Worm (Caenorhabditis elegans) whole organism, L4 larva: Measurements from ENCODE around the gene srxa-16.

Source experiments
- R02D3.7 ChIP-seq: fragments of 150-350 bp; sonication (generic microtip); optimal IDR thresholded peaks from 3 replicates; lab custom pipeline; 2014; ENCODE audit warnings: missing biosample characterization, missing genetic modification characterization
- Y48G9A.11 ChIP-seq: fragments of 200-800 bp; sonication (Bioruptor generic); IDR thresholded peaks from 2 replicates; pipeline ENCODE4 v1.3.6; 2022; ENCODE audit warnings: missing genetic modification reagents, missing genetic modification characterization, missing compliant biosample characterization
- Y5F2A.4 ChIP-seq: fragments of 200-800 bp; sonication (Bioruptor generic); optimal IDR thresholded peaks from 2 replicates; lab custom pipeline; 2018; ENCODE audit warnings: mild to moderate bottlenecking, missing genetic modification characterization, missing compliant biosample characterization
- ZK546.5 ChIP-seq, 2 experiments: sonication (generic microtip); optimal IDR thresholded peaks; 2 replicates each; lab custom pipeline; 2017; ENCODE audit warnings: missing biosample characterization in 2 of 2, missing genetic modification characterization in 2 of 2
- aha-1 ChIP-seq: fragments of 150-350 bp; peaks from one replicate; lab custom pipeline; 2014; ENCODE audit warnings: missing biosample characterization, missing genetic modification characterization
- ama-1 ChIP-seq: fragments of 150-350 bp; optimal IDR thresholded peaks from 2 replicates; lab custom pipeline; 2014; ENCODE audit warnings: inconsistent platforms, mixed read lengths
- ceh-20 ChIP-seq: fragments of 200-800 bp; sonication (Bioruptor generic); IDR thresholded peaks from 2 replicates; pipeline ENCODE4 v1.3.6; 2022; ENCODE audit warnings: missing genetic modification reagents, missing genetic modification characterization, missing compliant biosample characterization
- ceh-32 ChIP-seq: sonication (generic microtip); optimal IDR thresholded peaks from 2 replicates; lab custom pipeline; 2016; ENCODE audit warnings: mild to moderate bottlenecking, missing genetic modification characterization, missing compliant biosample characterization; ENCODE audit not compliant: poor library complexity
- ceh-44 ChIP-seq: fragments of 200-800 bp; sonication (Bioruptor generic); IDR thresholded peaks from 2 replicates; pipeline ENCODE4 v1.3.6; 2022; ENCODE audit warnings: missing genetic modification reagents, missing genetic modification characterization, missing compliant biosample characterization
- ceh-62 ChIP-seq: sonication (generic microtip); optimal IDR thresholded peaks from 2 replicates; lab custom pipeline; 2017; ENCODE audit warnings: missing biosample characterization, missing genetic modification characterization
- ceh-82 ChIP-seq: sonication (generic microtip); optimal IDR thresholded peaks from 2 replicates; lab custom pipeline; 2017; ENCODE audit warnings: missing biosample characterization, missing genetic modification characterization
- cey-2 ChIP-seq: sonication (generic microtip); optimal IDR thresholded peaks from 3 replicates; lab custom pipeline; 2017; ENCODE audit warnings: missing genetic modification characterization, mild to moderate bottlenecking, missing compliant biosample characterization, antibody characterized with exemption, borderline replicate concordance; ENCODE audit not compliant: insufficient read depth
- daf-12 ChIP-seq: fragments of 150-350 bp; optimal IDR thresholded peaks from 2 replicates; lab custom pipeline; 2014; ENCODE audit warnings: missing biosample characterization, missing genetic modification reagents, missing genetic modification characterization
- daf-16 ChIP-seq, 3 experiments: sonication (generic microtip); optimal IDR thresholded peaks; 2 replicates each; lab custom pipeline; 2016 to 2017; ENCODE audit warnings: missing genetic modification characterization in 3 of 3, missing genetic modification reagents in 3 of 3, mild to moderate bottlenecking in 2 of 3, missing compliant biosample characterization in 2 of 3, missing biosample characterization in 1 of 3, moderate library complexity in 1 of 3
- daf-19 ChIP-seq: fragments of 200-800 bp; sonication (Bioruptor generic); conservative IDR thresholded peaks from 2 replicates; pipeline ENCODE4 v1.3.6; 2022; ENCODE audit warnings: missing genetic modification characterization, missing compliant biosample characterization
- dmd-8 ChIP-seq: fragments of 200-800 bp; sonication (Bioruptor generic); IDR thresholded peaks from 2 replicates; pipeline ENCODE4 v1.3.6; 2022; ENCODE audit warnings: missing genetic modification characterization, missing compliant biosample characterization
- dpl-1 ChIP-seq: fragments of 150-350 bp; optimal IDR thresholded peaks from 2 replicates; lab custom pipeline; 2014; ENCODE audit warnings: missing biosample characterization, missing genetic modification reagents, missing genetic modification characterization
- dve-1 ChIP-seq: sonication (generic microtip); optimal IDR thresholded peaks from 2 replicates; lab custom pipeline; 2017; ENCODE audit warnings: antibody characterized with exemption, mild to moderate bottlenecking, missing genetic modification characterization, missing compliant biosample characterization; ENCODE audit not compliant: insufficient read depth
- gei-8 ChIP-seq: fragments of 200-800 bp; sonication (Bioruptor generic); optimal IDR thresholded peaks from 2 replicates; lab custom pipeline; 2018; ENCODE audit warnings: mild to moderate bottlenecking, missing genetic modification characterization, missing compliant biosample characterization
- hif-1 ChIP-seq, 2 experiments: sonication (generic microtip); optimal IDR thresholded peaks; 2 replicates each; lab custom pipeline; 2016 to 2017; ENCODE audit warnings: missing compliant biosample characterization in 2 of 2, missing genetic modification characterization in 2 of 2, missing genetic modification reagents in 2 of 2, missing genotype in 2 of 2, mild to moderate bottlenecking in 1 of 2
- hlh-11 ChIP-seq: fragments of 200-800 bp; sonication (Bioruptor generic); optimal IDR thresholded peaks from 2 replicates; lab custom pipeline; 2018; ENCODE audit warnings: mild to moderate bottlenecking, missing genetic modification characterization, missing compliant biosample characterization
- hlh-30 ChIP-seq: sonication (generic microtip); optimal IDR thresholded peaks from 2 replicates; lab custom pipeline; 2017; ENCODE audit warnings: antibody characterized with exemption, mild to moderate bottlenecking, missing genetic modification characterization, missing compliant biosample characterization; ENCODE audit not compliant: insufficient read depth
- hmg-1.1 ChIP-seq: fragments of 200-800 bp; sonication (Bioruptor generic); IDR thresholded peaks from 2 replicates; pipeline ENCODE4 v1.3.6; 2022; ENCODE audit warnings: missing genetic modification reagents, missing genetic modification characterization, missing compliant biosample characterization
- lim-7 ChIP-seq: fragments of 200-800 bp; sonication (Bioruptor generic); IDR thresholded peaks from 2 replicates; pipeline ENCODE4 v1.3.6; 2022; ENCODE audit warnings: missing genetic modification characterization, missing compliant biosample characterization
- lin-15B ChIP-seq: fragments of 150-350 bp; sonication (generic microtip); optimal IDR thresholded peaks from 3 replicates; lab custom pipeline; 2014; ENCODE audit warnings: missing biosample characterization, missing genetic modification characterization
- lin-38 ChIP-seq: fragments of 200-800 bp; sonication (Bioruptor generic); IDR thresholded peaks from 2 replicates; pipeline ENCODE4 v1.3.6; 2022; ENCODE audit warnings: missing genetic modification reagents, missing genetic modification characterization, missing compliant biosample characterization
- lsy-2 ChIP-seq, 2 experiments: fragments of 150-350 bp in 1 of 2; sonication (generic microtip) in 1 of 2; optimal IDR thresholded peaks; 2 replicates each; lab custom pipeline; 2014 to 2017; ENCODE audit warnings: missing biosample characterization in 2 of 2, missing genetic modification characterization in 2 of 2
- madf-9 ChIP-seq: fragments of 200-800 bp; sonication (Bioruptor generic); conservative IDR thresholded peaks from 2 replicates; pipeline ENCODE4 v1.3.6; 2022; ENCODE audit warnings: missing genetic modification reagents, missing genetic modification characterization, missing compliant biosample characterization
- nhr-10 ChIP-seq: fragments of 150-350 bp; optimal IDR thresholded peaks from 2 replicates; lab custom pipeline; 2014; ENCODE audit warnings: missing biosample characterization, missing genetic modification characterization
- nhr-111 ChIP-seq: fragments of 200-800 bp; sonication (Bioruptor generic); optimal IDR thresholded peaks from 2 replicates; lab custom pipeline; 2018; ENCODE audit warnings: mild to moderate bottlenecking, missing genetic modification characterization, missing compliant biosample characterization
- nhr-25 ChIP-seq: sonication (generic microtip); optimal IDR thresholded peaks from 2 replicates; lab custom pipeline; 2017; ENCODE audit warnings: missing genetic modification characterization, mild to moderate bottlenecking, missing compliant biosample characterization, antibody characterized with exemption, moderate library complexity, borderline replicate concordance; ENCODE audit not compliant: insufficient read depth
- nhr-28 ChIP-seq: fragments of 150-350 bp; optimal IDR thresholded peaks from 2 replicates; lab custom pipeline; 2014; ENCODE audit warnings: missing biosample characterization, missing genetic modification characterization
- nhr-48 ChIP-seq: sonication (generic microtip); optimal IDR thresholded peaks from 2 replicates; lab custom pipeline; 2016; ENCODE audit warnings: mild to moderate bottlenecking, missing genetic modification characterization, missing compliant biosample characterization
- nhr-76 ChIP-seq: fragments of 150-350 bp; optimal IDR thresholded peaks from 2 replicates; lab custom pipeline; 2014; ENCODE audit warnings: missing biosample characterization, missing genetic modification characterization
- saeg-2 ChIP-seq: fragments of 200-800 bp; sonication (Bioruptor generic); IDR thresholded peaks from 2 replicates; pipeline ENCODE4 v1.3.6; 2022; ENCODE audit warnings: missing genetic modification reagents, missing genetic modification characterization, missing compliant biosample characterization
- sdz-12 ChIP-seq: fragments of 200-800 bp; sonication (Bioruptor generic); optimal IDR thresholded peaks from 2 replicates; lab custom pipeline; 2018; ENCODE audit warnings: mild to moderate bottlenecking, missing genetic modification characterization, missing compliant biosample characterization
- skn-1 ChIP-seq: fragments of 150-350 bp; optimal IDR thresholded peaks from 2 replicates; lab custom pipeline; 2014; ENCODE audit warnings: missing biosample characterization, missing genetic modification characterization
- snpc-4 ChIP-seq: fragments of 150-350 bp; optimal IDR thresholded peaks from 2 replicates; lab custom pipeline; 2014; ENCODE audit warnings: missing biosample characterization, missing genetic modification characterization
- tra-1 ChIP-seq: fragments of 200-800 bp; sonication (Bioruptor generic); IDR thresholded peaks from 2 replicates; pipeline ENCODE4 v1.3.6; 2022; ENCODE audit warnings: missing genetic modification reagents, missing genetic modification characterization, missing compliant biosample characterization
- unc-62 ChIP-seq, 3 experiments: fragments of 150-350 bp in 1 of 3; sonication (generic microtip); optimal IDR thresholded peaks in 2 of 3; peaks in 1 of 3; 1 replicate in 1 of 3; 2 replicates in 2 of 3; lab custom pipeline; 2014 to 2017; ENCODE audit warnings: missing biosample characterization in 3 of 3, missing genetic modification characterization in 3 of 3, missing genetic modification reagents in 3 of 3, missing genotype in 1 of 3
- zag-1 ChIP-seq: fragments of 150-350 bp; optimal IDR thresholded peaks from 2 replicates; lab custom pipeline; 2014; ENCODE audit warnings: missing biosample characterization, missing genetic modification characterization
- zfp-2 ChIP-seq: sonication (generic microtip); optimal IDR thresholded peaks from 2 replicates; lab custom pipeline; 2016; ENCODE audit warnings: mild to moderate bottlenecking, missing genetic modification characterization, missing compliant biosample characterization
- zip-11 ChIP-seq: fragments of 200-800 bp; sonication (Bioruptor generic); IDR thresholded peaks from 2 replicates; pipeline ENCODE4 v1.3.6; 2022; ENCODE audit warnings: missing genetic modification characterization, missing compliant biosample characterization
- ztf-11 ChIP-seq: fragments of 150-350 bp; optimal IDR thresholded peaks from 2 replicates; lab custom pipeline; 2014; ENCODE audit warnings: missing biosample characterization, missing genetic modification characterization

Gene srxa-16

DNA sequence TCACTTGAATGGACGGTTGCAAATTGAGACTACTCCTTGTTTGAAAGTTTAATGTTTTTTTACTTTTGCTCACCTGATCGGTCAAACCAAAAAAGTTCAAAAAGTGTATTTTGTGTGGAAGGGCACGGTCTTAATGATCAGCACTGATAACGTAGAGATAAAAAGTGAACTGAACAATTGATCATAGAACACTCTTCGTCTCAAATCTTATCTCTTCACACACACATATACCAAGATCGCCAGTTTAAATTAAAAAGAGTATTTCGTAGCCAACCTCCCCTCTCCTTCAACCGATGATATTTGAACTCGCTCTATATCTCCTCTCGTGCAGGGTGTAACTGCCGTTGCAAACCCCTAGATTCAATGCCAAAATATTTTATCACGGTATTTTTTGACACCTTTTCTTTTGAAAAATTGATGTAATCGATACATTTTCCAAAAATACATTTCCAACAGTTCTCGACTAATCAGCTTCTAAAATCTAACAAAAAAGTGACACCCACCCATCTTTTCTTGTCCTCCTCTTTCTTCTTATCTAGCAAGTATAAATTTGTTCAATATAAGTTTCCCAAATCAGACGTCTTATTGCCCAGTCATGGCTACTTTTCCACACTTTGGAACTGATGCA is 13.9 kb downstream of the srxa-16 start, which contains the start of gene cth-1 (continued):
- no peak for TF ChIP-seq tra-1 (GFP tag; lab: Robert Waterston, UW)
- no peak for TF ChIP-seq daf-12 (tag; lab: Kevin White, UChicago)
- TF ChIP-seq dmd-8, result no peak
- no peak for TF ChIP-seq snpc-4 (tag; lab: Kevin White, UChicago)
- TF ChIP-seq hlh-11, result peak; percentile 27
- no peak for TF ChIP-seq skn-1 (tag; lab: Kevin White, UChicago)
- no peak for TF ChIP-seq gei-8 (GFP tag; lab: Kevin White, UChicago)
- no peak for TF ChIP-seq Y5F2A.4 (GFP tag; lab: Kevin White, UChicago)
- no peak for TF ChIP-seq Y48G9A.11 (GFP tag; lab: Robert Waterston, UW)
- TF ChIP-seq lin-15B (tag; lab: Kevin White, UChicago), result no peak
- TF ChIP-seq unc-62 (GFP tag; optimal IDR thresholded peaks at IDR 0.05 in 1 of 2; lab: Kevin White, UChicago), result peak in 1 of 2 experiments; percentile 27
- TF ChIP-seq unc-62 (tag; optimal IDR thresholded peaks at IDR 0.05; lab: Kevin White, UChicago), result no peak
- TF ChIP-seq ztf-11 (tag; lab: Kevin White, UChicago), result no peak
- peak; percentile 97 for TF ChIP-seq nhr-28 (tag; lab: Kevin White, UChicago)
- TF ChIP-seq hlh-30 (tag; lab: Kevin White, UChicago), result peak; percentile 32
- no peak for TF ChIP-seq nhr-76 (tag; lab: Kevin White, UChicago)
- no peak for TF ChIP-seq saeg-2
- no peak for TF ChIP-seq hmg-1.1 (GFP tag; lab: Robert Waterston, UW)
- TF ChIP-seq ceh-32 (tag; lab: Kevin White, UChicago), result no peak
- TF ChIP-seq nhr-111 (GFP tag; lab: Kevin White, UChicago), result no peak
- TF ChIP-seq nhr-48 (tag; lab: Kevin White, UChicago), result peak; percentile 74
- TF ChIP-seq zfp-2 (tag; lab: Kevin White, UChicago), result no peak
- TF ChIP-seq lim-7 (GFP tag; lab: Robert Waterston, UW), result no peak
- TF ChIP-seq ZK546.5 (tag; optimal IDR thresholded peaks at IDR 0.05; lab: Kevin White, UChicago), result no peak

DNA sequence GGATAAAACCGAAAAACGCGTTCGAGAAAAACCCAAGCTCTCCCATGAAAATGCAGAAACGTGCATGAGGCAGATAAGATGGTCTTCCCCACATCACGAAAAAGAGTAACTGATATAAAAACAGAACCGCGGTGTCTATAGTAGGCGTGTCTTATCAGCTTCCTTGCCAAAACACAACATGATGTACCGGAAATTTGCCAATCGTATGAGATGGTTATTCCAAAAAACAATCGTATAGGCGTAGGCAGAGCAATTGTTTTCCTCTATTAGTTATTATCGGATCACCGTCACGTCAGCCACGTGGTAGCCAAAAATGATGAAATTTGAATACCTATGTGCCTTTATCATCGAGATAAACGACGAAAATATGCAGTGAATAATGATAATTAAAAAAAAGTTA is 14.7 kb downstream of the srxa-16 start, which contains the start of gene str-7:
Gene str-7, minus strand, starts transcription at position 101 of the 400 bp plus-strand sequence.
- TF ChIP-seq dve-1 (tag; lab: Kevin White, UChicago), result no peak
- TF ChIP-seq hif-1 (tag; optimal IDR thresholded peaks at IDR 0.05; lab: Kevin White, UChicago), result no peak
- no peak for TF ChIP-seq nhr-76 (tag; lab: Kevin White, UChicago)
- no peak for TF ChIP-seq nhr-25 (tag; lab: Kevin White, UChicago)
- TF ChIP-seq lin-38 (GFP tag; lab: Robert Waterston, UW), result no peak
- no peak for TF ChIP-seq ceh-44
- TF ChIP-seq aha-1 (tag; lab: Kevin White, UChicago), result no peak
- TF ChIP-seq zip-11, result no peak
- no peak for TF ChIP-seq ama-1 (lab: Kevin White, UChicago)
- no peak for TF ChIP-seq skn-1 (tag; lab: Kevin White, UChicago)
- TF ChIP-seq daf-19 (GFP tag; lab: Robert Waterston, UW), result no peak
- no peak for TF ChIP-seq ceh-62
- no peak for TF ChIP-seq tra-1 (GFP tag; lab: Robert Waterston, UW)
- no peak for TF ChIP-seq madf-9 (GFP tag; lab: Robert Waterston, UW)
- TF ChIP-seq, all 104 proteins: peak for 0

DNA sequence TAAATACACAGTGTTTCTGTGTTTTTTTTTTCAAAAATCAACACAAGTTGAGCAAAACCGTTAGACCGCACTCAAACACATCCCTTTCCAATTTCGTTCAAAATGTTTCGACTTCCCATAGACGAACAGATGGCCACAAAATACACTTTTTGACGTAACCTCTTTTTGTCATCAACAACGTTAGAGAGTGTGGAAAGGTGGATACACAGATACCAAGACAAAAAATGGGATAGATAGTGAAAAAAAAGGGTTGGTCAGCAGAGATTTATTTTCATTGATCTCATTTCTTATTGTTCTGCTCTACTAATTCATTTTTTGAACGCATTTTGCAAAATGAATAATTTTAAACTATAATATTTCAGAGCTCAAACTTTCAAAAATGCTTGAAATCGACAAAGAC is 19.3 kb downstream of the srxa-16 start:
- no peak for TF ChIP-seq Y48G9A.11 (GFP tag; lab: Robert Waterston, UW)
- no peak for TF ChIP-seq dpl-1 (GFP tag; lab: Kevin White, UChicago)
- no peak for TF ChIP-seq daf-16 (GFP tag; optimal IDR thresholded peaks at IDR 0.05; lab: Kevin White, UChicago)
- TF ChIP-seq daf-16 (tag; optimal IDR thresholded peaks at IDR 0.05; lab: Kevin White, UChicago), result peak; percentile 66
- TF ChIP-seq zip-11, result no peak
- no peak for TF ChIP-seq lsy-2 (tag; optimal IDR thresholded peaks at IDR 0.05; lab: Kevin White, UChicago)
- TF ChIP-seq ceh-82 (tag; lab: Kevin White, UChicago), result no peak
- no peak for TF ChIP-seq sdz-12 (GFP tag; lab: Kevin White, UChicago)
- no peak for TF ChIP-seq zag-1 (tag; lab: Kevin White, UChicago)
- TF ChIP-seq cey-2 (tag; lab: Kevin White, UChicago), result no peak
- peak; percentile 11 for TF ChIP-seq dve-1 (tag; lab: Kevin White, UChicago)
- peak; percentile 97 for TF ChIP-seq nhr-28 (tag; lab: Kevin White, UChicago)
- TF ChIP-seq hif-1 (tag; optimal IDR thresholded peaks at IDR 0.05; lab: Kevin White, UChicago), result no peak
- TF ChIP-seq R02D3.7, result no peak
- TF ChIP-seq unc-62 (GFP tag; optimal IDR thresholded peaks at IDR 0.05 in 1 of 2; lab: Kevin White, UChicago), result peak in 1 of 2 experiments; percentile 94
- no peak for TF ChIP-seq unc-62 (tag; optimal IDR thresholded peaks at IDR 0.05; lab: Kevin White, UChicago)
- no peak for TF ChIP-seq nhr-25 (tag; lab: Kevin White, UChicago)
- no peak for TF ChIP-seq nhr-10 (tag; lab: Kevin White, UChicago)
- TF ChIP-seq ceh-20 (GFP tag; lab: Robert Waterston, UW), result no peak
- no peak for TF ChIP-seq dmd-8
